Fruit fly (Drosophila melanogaster) whole organism, pupa: ENCODE data around the gene Hr38.

Experiments
- CG10348 ChIP-seq: fragments of 200-800 bp; sonication (Bioruptor generic); IDR thresholded peaks from 2 replicates; pipeline ENCODE4 v1.3.6; 2022; ENCODE audit warnings: missing biosample characterization, missing genetic modification characterization
- CG12605 ChIP-seq: fragments of 200-800 bp; sonication (Bioruptor generic); IDR thresholded peaks from 2 replicates; pipeline ENCODE4 v1.3.6; 2022; ENCODE audit warnings: missing biosample characterization, missing genetic modification characterization
- CG13204 ChIP-seq: fragments of 200-800 bp; sonication (Bioruptor generic); optimal IDR thresholded peaks from 2 replicates; lab custom pipeline; 2018; ENCODE audit warnings: missing biosample characterization, mild to moderate bottlenecking, missing genetic modification characterization, moderate library complexity
- CG14655 ChIP-seq: fragments of 200-800 bp; sonication (Bioruptor generic); optimal IDR thresholded peaks from 3 replicates; lab custom pipeline; 2017; ENCODE audit warnings: mild to moderate bottlenecking, missing biosample characterization, missing genetic modification reagents, missing genetic modification characterization
- CG15710 ChIP-seq: fragments of 200-800 bp; sonication (Bioruptor generic); optimal IDR thresholded peaks from 2 replicates; lab custom pipeline; 2018; ENCODE audit warnings: missing biosample characterization, mild to moderate bottlenecking, missing genetic modification characterization, moderate library complexity
- CG17806 ChIP-seq: fragments of 200-800 bp; sonication (Bioruptor generic); optimal IDR thresholded peaks from 2 replicates; lab custom pipeline; 2018; ENCODE audit warnings: missing biosample characterization, mild to moderate bottlenecking, missing genetic modification characterization, moderate library complexity
- CG32121 ChIP-seq: fragments of 200-800 bp; sonication (Bioruptor generic); IDR thresholded peaks from 2 replicates; pipeline ENCODE4 v1.3.6; 2022; ENCODE audit warnings: missing biosample characterization, missing genetic modification characterization
- CG34367 ChIP-seq: fragments of 200-800 bp; sonication (Bioruptor generic); optimal IDR thresholded peaks from 2 replicates; lab custom pipeline; 2018; ENCODE audit warnings: missing biosample characterization, mild to moderate bottlenecking, missing genetic modification characterization
- CG4496 ChIP-seq: fragments of 200-800 bp; sonication (Bioruptor generic); IDR thresholded peaks from 3 replicates; pipeline ENCODE4 v1.3.6; 2022; ENCODE audit warnings: missing biosample characterization, missing genetic modification characterization
- CG8159 ChIP-seq: fragments of 200-800 bp; sonication (Bioruptor generic); optimal IDR thresholded peaks from 3 replicates; lab custom pipeline; 2018; ENCODE audit warnings: missing biosample characterization, mild to moderate bottlenecking, missing genetic modification characterization, moderate library complexity
- CG8301 ChIP-seq: fragments of 200-800 bp; sonication (Bioruptor generic); optimal IDR thresholded peaks from 2 replicates; lab custom pipeline; 2018; ENCODE audit warnings: missing biosample characterization, mild to moderate bottlenecking, missing genetic modification characterization
- CG9948 ChIP-seq: fragments of 200-800 bp; sonication (Bioruptor generic); optimal IDR thresholded peaks from 2 replicates; lab custom pipeline; 2018; ENCODE audit warnings: missing biosample characterization, mild to moderate bottlenecking, missing genetic modification characterization, moderate library complexity
- D1 ChIP-seq: fragments of 200-800 bp; sonication (Bioruptor generic); optimal IDR thresholded peaks from 2 replicates; lab custom pipeline; 2018; ENCODE audit warnings: missing biosample characterization, mild to moderate bottlenecking, missing genetic modification characterization, moderate library complexity
- EcR ChIP-seq: fragments of 200-800 bp; sonication (Bioruptor generic); optimal IDR thresholded peaks from 3 replicates; lab custom pipeline; 2019; ENCODE audit warnings: missing biosample characterization, missing genetic modification characterization, mild to moderate bottlenecking, moderate library complexity, missing genetic modification reagents
- Ets98B ChIP-seq: fragments of 200-800 bp; sonication (Bioruptor generic); IDR thresholded peaks from 2 replicates; pipeline ENCODE4 v1.3.6; 2022; ENCODE audit warnings: missing biosample characterization, missing genetic modification characterization
- Pif1A ChIP-seq: fragments of 200-800 bp; sonication (Bioruptor generic); optimal IDR thresholded peaks from 3 replicates; lab custom pipeline; 2016; ENCODE audit warnings: missing biosample characterization, missing genetic modification characterization
- Pif1B ChIP-seq: fragments of 200-800 bp; sonication (Bioruptor generic); optimal IDR thresholded peaks from 3 replicates; lab custom pipeline; 2016; ENCODE audit warnings: missing biosample characterization, missing genetic modification characterization
- Snoo ChIP-seq: fragments of 200-800 bp; sonication (Bioruptor generic); optimal IDR thresholded peaks from 3 replicates; lab custom pipeline; 2017; ENCODE audit warnings: missing biosample characterization, mild to moderate bottlenecking, missing genetic modification characterization, inconsistent platforms
- fd96Ca ChIP-seq: fragments of 200-800 bp; sonication (Bioruptor generic); IDR thresholded peaks from 3 replicates; pipeline ENCODE4 v1.3.6; 2022; ENCODE audit warnings: missing biosample characterization, missing genetic modification characterization
- gl ChIP-seq: fragments of 200-800 bp; sonication (Bioruptor generic); optimal IDR thresholded peaks from 2 replicates; lab custom pipeline; 2018; ENCODE audit warnings: missing biosample characterization, mild to moderate bottlenecking, missing genetic modification characterization
- rn ChIP-seq: fragments of 200-800 bp; sonication (Bioruptor generic); IDR thresholded peaks from 2 replicates; pipeline ENCODE4 v1.3.6; 2022; ENCODE audit warnings: missing biosample characterization, missing genetic modification characterization

Gene Hr38

dm6 chr2L:20682136-20682733 lies 32.2 kb downstream of the Hr38 start, which contains the start of gene CG2617:
CG2617 (plus strand) TSS chr2L:20682368.
- no peak for TF ChIP-seq Snoo (tag; lab: Kevin White, UChicago)
- no peak for TF ChIP-seq CG8159 (tag; lab: Kevin White, UChicago)
- TF ChIP-seq CG13204 (GFP tag; lab: Kevin White, UChicago) = no peak
- TF ChIP-seq CG4496 (GFP tag; lab: Robert Waterston, UW) = no peak

dm6 chr2L:20681648-20682098 lies 32.7 kb downstream of the Hr38 start, which contains the start of gene Cen:
Cen (minus strand) TSS chr2L:20681846.
- TF ChIP-seq CG4496 (GFP tag; lab: Robert Waterston, UW) = 0 out of 3 replicates have a peak, but pooled peaks have one; percentile 62
- TF ChIP-seq Ets98B (GFP tag; lab: Robert Waterston, UW) = 0 out of 2 replicates have a peak, but pooled peaks have one; percentile 13
- no peak for TF ChIP-seq Snoo (tag; lab: Kevin White, UChicago)
- peak; percentile 22 for TF ChIP-seq CG8301 (tag; lab: Kevin White, UChicago)
- no peak for TF ChIP-seq rn (GFP tag; lab: Robert Waterston, UW)
- TF ChIP-seq CG10348 = no peak
- TF ChIP-seq CG34367 = peak; percentile 35
- TF ChIP-seq CG12605 = peak; percentile 52; the same call in 1 of the 2 replicates
- peak; percentile 73 for TF ChIP-seq Pif1B (GFP tag; lab: Kevin White, UChicago)
- TF ChIP-seq CG15710 = peak; percentile 63
- TF ChIP-seq CG32121 (GFP tag; lab: Robert Waterston, UW) = 0 out of 2 replicates have a peak, but pooled peaks have one; percentile 12

- TF ChIP-seq CG8159 (tag; lab: Kevin White, UChicago) (peak; percentile 43), Pif1A (GFP tag; lab: Kevin White, UChicago) (no peak), CG9948 (tag; lab: Kevin White, UChicago) (peak; percentile 29), rn (GFP tag; lab: Robert Waterston, UW) (0 out of 2 replicates have a peak, but pooled peaks have one; percentile 10), D1 (tag; lab: Kevin White, UChicago) (no peak), EcR (GFP tag; lab: Kevin White, UChicago) (peak; percentile 30), Snoo (tag; lab: Kevin White, UChicago) (peak; percentile 45), CG10348 (no peak), Ets98B (GFP tag; lab: Robert Waterston, UW) (peak; percentile 59), CG13204 (GFP tag; lab: Kevin White, UChicago) (no peak), fd96Ca (GFP tag; lab: Robert Waterston, UW) (no peak), CG8301 (tag; lab: Kevin White, UChicago) (peak; percentile 25), CG17806 (tag; lab: Kevin White, UChicago) (peak; percentile 39), CG32121 (GFP tag; lab: Robert Waterston, UW) (0 out of 2 replicates have a peak, but pooled peaks have one; percentile 26), CG4496 (GFP tag; lab: Robert Waterston, UW) (peak; percentile 44; the same call in 1 of the 3 replicates), gl (tag; lab: Kevin White, UChicago) (no peak), CG34367 (peak; percentile 28), Pif1B (GFP tag; lab: Kevin White, UChicago) (no peak), CG14655 (GFP tag; lab: Kevin White, UChicago) (no peak), CG12605 (peak; percentile 29; the same call in 1 of the 2 replicates), CG15710 (peak; percentile 46)
Observed at dm6 chr2L:20675875-20676274, 38.5 kb downstream of the Hr38 start, which contains the start of the genes CG31678 and IKKepsilon. CG31678 (minus strand) TSS chr2L:20675941. IKKepsilon (plus strand) TSS chr2L:20676045.

- TF ChIP-seq CG9948 (tag; lab: Kevin White, UChicago) = no peak
- TF ChIP-seq CG14655 (GFP tag; lab: Kevin White, UChicago) = no peak
- no peak for TF ChIP-seq CG4496 (GFP tag; lab: Robert Waterston, UW)
- no peak for TF ChIP-seq CG17806 (tag; lab: Kevin White, UChicago)
- no peak for TF ChIP-seq D1 (tag; lab: Kevin White, UChicago)
- TF ChIP-seq CG8301 (tag; lab: Kevin White, UChicago) = no peak
- TF ChIP-seq CG32121 (GFP tag; lab: Robert Waterston, UW) = no peak
Observed at dm6 chr2L:20674718-20675117, 39.7 kb downstream of the Hr38 start.

- TF ChIP-seq CG13204 (GFP tag; lab: Kevin White, UChicago) = no peak
- TF ChIP-seq Snoo (tag; lab: Kevin White, UChicago) = no peak
- no peak for TF ChIP-seq rn (GFP tag; lab: Robert Waterston, UW)
- TF ChIP-seq CG32121 (GFP tag; lab: Robert Waterston, UW) = 0 out of 2 replicates have a peak, but pooled peaks have one; percentile 24
- TF ChIP-seq CG10348 = no peak
- TF ChIP-seq fd96Ca (GFP tag; lab: Robert Waterston, UW) = no peak
- TF ChIP-seq CG8159 (tag; lab: Kevin White, UChicago) = no peak
- TF ChIP-seq Pif1A (GFP tag; lab: Kevin White, UChicago) = no peak
- TF ChIP-seq gl (tag; lab: Kevin White, UChicago) = no peak
- TF ChIP-seq CG8301 (tag; lab: Kevin White, UChicago) = no peak
- no peak for TF ChIP-seq Pif1B (GFP tag; lab: Kevin White, UChicago)
- TF ChIP-seq EcR (GFP tag; lab: Kevin White, UChicago) = peak; percentile 17
Observed at dm6 chr2L:20673737-20674461, 40.5 kb downstream of the Hr38 start.
